Worm (Caenorhabditis elegans): ENCODE data around the gene R08A2.5.

ce11 chrV:14715608-14716007, 3.2 kb downstream of the R08A2.5 start, which contains the start of gene R08A2.2:
- no peak for TF ChIP-seq F55B11.4 (tag; optimal IDR thresholded peaks at IDR 0.05; ENCODE audit: borderline replicate concordance, insufficient read depth)
- TF ChIP-seq F52B5.7 (tag; optimal IDR thresholded peaks at IDR 0.05), result no peak
- TF ChIP-seq efl-1 (GFP tag; optimal IDR thresholded peaks at IDR 0.05), result no peak
- TF ChIP-seq F23B12.7 (tag; optimal IDR thresholded peaks at IDR 0.05; ENCODE audit: insufficient read depth), result no peak
- TF ChIP-seq ets-4 (GFP tag; optimal IDR thresholded peaks at IDR 0.05), result no peak
- TF ChIP-seq ama-1 (optimal IDR thresholded peaks at IDR 0.05), result no peak
- TF ChIP-seq ama-1 (GFP tag; optimal IDR thresholded peaks at IDR 0.05), result no peak

Measured in whole organism, young adult.